Worm (Caenorhabditis elegans) whole organism, young adult: ENCODE measurements around the gene K02E11.10.

Source experiments
- B0019.2 ChIP-seq: fragments of 200-800 bp; sonication (Bioruptor generic); conservative IDR thresholded peaks from 2 replicates; pipeline ENCODE4 v1.3.6; 2022; ENCODE audit warnings: missing genetic modification reagents, missing genetic modification characterization, missing compliant biosample characterization
- B0336.3 ChIP-seq: fragments of 200-800 bp; sonication (Bioruptor generic); IDR thresholded peaks from 2 replicates; pipeline ENCODE4 v1.3.6; 2022; ENCODE audit warnings: missing genetic modification characterization, missing compliant biosample characterization
- C17E4.6 ChIP-seq: fragments of 200-800 bp; sonication (Bioruptor generic); IDR thresholded peaks from 2 replicates; pipeline ENCODE4 v1.3.6; 2022; ENCODE audit warnings: missing genetic modification reagents, missing genetic modification characterization, missing compliant biosample characterization
- D2030.7 ChIP-seq: fragments of 200-800 bp; sonication (Bioruptor generic); IDR thresholded peaks from 2 replicates; pipeline ENCODE4 v1.3.6; 2022; ENCODE audit warnings: missing genetic modification reagents, missing genetic modification characterization, missing compliant biosample characterization
- F10E7.11 ChIP-seq: sonication (generic microtip); optimal IDR thresholded peaks from 2 replicates; lab custom pipeline; 2017; ENCODE audit warnings: mild to moderate bottlenecking, missing genetic modification characterization, moderate library complexity, missing compliant biosample characterization
- F23B12.7 ChIP-seq: sonication (generic microtip); optimal IDR thresholded peaks from 2 replicates; lab custom pipeline; 2017; ENCODE audit warnings: missing genetic modification characterization, mild to moderate bottlenecking, missing compliant biosample characterization, antibody characterized with exemption, moderate library complexity; ENCODE audit not compliant: insufficient read depth
- K11D2.4 ChIP-seq: fragments of 200-800 bp; sonication (Bioruptor generic); IDR thresholded peaks from 2 replicates; pipeline ENCODE4 v1.3.6; 2022; ENCODE audit warnings: missing genetic modification reagents, missing genetic modification characterization, missing compliant biosample characterization
- T07F8.4 ChIP-seq: sonication (generic microtip); optimal IDR thresholded peaks from 2 replicates; lab custom pipeline; 2016; ENCODE audit warnings: mild to moderate bottlenecking, missing genetic modification characterization, moderate library complexity, missing compliant biosample characterization
- Y53G8AR.9 ChIP-seq: fragments of 200-800 bp; sonication (Bioruptor generic); conservative IDR thresholded peaks from 2 replicates; pipeline ENCODE4 v1.3.6; 2022; ENCODE audit warnings: missing genetic modification reagents, missing genetic modification characterization, missing compliant biosample characterization
- Y67H2A.10 ChIP-seq: fragments of 200-800 bp; sonication (Bioruptor generic); conservative IDR thresholded peaks from 2 replicates; pipeline ENCODE4 v1.3.6; 2022; ENCODE audit warnings: missing genetic modification reagents, missing genetic modification characterization, missing compliant biosample characterization
- Y79H2A.3 ChIP-seq: fragments of 200-800 bp; sonication (Bioruptor generic); conservative IDR thresholded peaks from 2 replicates; pipeline ENCODE4 v1.3.6; 2022; ENCODE audit warnings: missing genetic modification reagents, missing genetic modification characterization, missing compliant biosample characterization
- Y95B8A.8 ChIP-seq: fragments of 200-800 bp; sonication (Bioruptor generic); IDR thresholded peaks from 2 replicates; pipeline ENCODE4 v1.3.6; 2022; ENCODE audit warnings: missing genetic modification reagents, missing genetic modification characterization, missing compliant biosample characterization
- ZK185.1 ChIP-seq: sonication (generic microtip); optimal IDR thresholded peaks from 2 replicates; lab custom pipeline; 2016; ENCODE audit warnings: mild to moderate bottlenecking, missing genetic modification characterization, missing compliant biosample characterization; ENCODE audit not compliant: poor library complexity, severe bottlenecking
- athp-1 ChIP-seq: sonication (generic microtip); optimal IDR thresholded peaks from 2 replicates; lab custom pipeline; 2017; ENCODE audit warnings: mild to moderate bottlenecking, missing genetic modification characterization, missing compliant biosample characterization
- bed-1 ChIP-seq: fragments of 200-800 bp; sonication (Bioruptor generic); IDR thresholded peaks from 2 replicates; pipeline ENCODE4 v1.3.6; 2022; ENCODE audit warnings: missing genetic modification reagents, missing genetic modification characterization, missing compliant biosample characterization
- bed-2 ChIP-seq: fragments of 200-800 bp; sonication (Bioruptor generic); IDR thresholded peaks from 2 replicates; pipeline ENCODE4 v1.3.6; 2022; ENCODE audit warnings: missing genetic modification reagents, missing genetic modification characterization, missing compliant biosample characterization
- cebp-1 ChIP-seq, 2 experiments: fragments of 200-800 bp in 1 of 2; sonication (Bioruptor generic) in 1 of 2; sonication (generic microtip) in 1 of 2; IDR thresholded peaks in 1 of 2; optimal IDR thresholded peaks in 1 of 2; 2 replicates each; pipeline versions ENCODE4 v1.3.6 to Lab custom; 2017 to 2022; ENCODE audit warnings: missing compliant biosample characterization in 2 of 2, missing genetic modification characterization in 2 of 2, mild to moderate bottlenecking in 1 of 2, missing genetic modification reagents in 1 of 2, moderate library complexity in 1 of 2
- ceh-100 ChIP-seq: fragments of 200-800 bp; sonication (Bioruptor generic); IDR thresholded peaks from 2 replicates; pipeline ENCODE4 v1.3.6; 2022; ENCODE audit warnings: missing genetic modification reagents, missing genetic modification characterization, missing compliant biosample characterization
- ceh-27 ChIP-seq: fragments of 200-800 bp; sonication (Bioruptor generic); optimal IDR thresholded peaks from 2 replicates; lab custom pipeline; 2018; ENCODE audit warnings: mild to moderate bottlenecking, missing genetic modification characterization, moderate library complexity, missing compliant biosample characterization
- ceh-91 ChIP-seq: fragments of 200-800 bp; sonication (Bioruptor generic); IDR thresholded peaks from 2 replicates; pipeline ENCODE4 v1.3.6; 2022; ENCODE audit warnings: missing genetic modification reagents, missing genetic modification characterization, missing compliant biosample characterization
- chd-7 ChIP-seq: sonication (generic microtip); optimal IDR thresholded peaks from 2 replicates; lab custom pipeline; 2016; ENCODE audit warnings: mild to moderate bottlenecking, missing genetic modification characterization, moderate library complexity, missing compliant biosample characterization
- dox-1 ChIP-seq: fragments of 200-800 bp; sonication (Bioruptor generic); IDR thresholded peaks from 2 replicates; pipeline ENCODE4 v1.3.6; 2022; ENCODE audit warnings: missing genetic modification reagents, missing genetic modification characterization, missing compliant biosample characterization
- egl-44 ChIP-seq: fragments of 200-800 bp; sonication (Bioruptor generic); IDR thresholded peaks from 2 replicates; pipeline ENCODE4 v1.3.6; 2022; ENCODE audit warnings: missing genetic modification reagents, missing genetic modification characterization, missing compliant biosample characterization
- hlh-12 ChIP-seq: sonication (generic microtip); optimal IDR thresholded peaks from 2 replicates; lab custom pipeline; 2016; ENCODE audit warnings: missing genetic modification characterization, missing compliant biosample characterization
- hmg-1.2 ChIP-seq: fragments of 200-800 bp; sonication (Bioruptor generic); IDR thresholded peaks from 2 replicates; pipeline ENCODE4 v1.3.6; 2022; ENCODE audit warnings: missing genetic modification reagents, missing genetic modification characterization, missing compliant biosample characterization
- hsf-1 ChIP-seq: fragments of 200-800 bp; sonication (Bioruptor generic); IDR thresholded peaks from 2 replicates; pipeline ENCODE4 v1.3.6; 2022; ENCODE audit warnings: missing genetic modification reagents, missing genetic modification characterization, missing compliant biosample characterization
- lin-35 ChIP-seq, 3 experiments: fragments of 150-350 bp in 2 of 3; sonication (generic microtip) in 1 of 3; optimal IDR thresholded peaks; 2 replicates each; lab custom pipeline; 2014 to 2018; ENCODE audit warnings: missing biosample characterization in 3 of 3, missing genetic modification characterization in 3 of 3, missing genetic modification reagents in 3 of 3
- nfya-1 ChIP-seq: sonication (generic microtip); optimal IDR thresholded peaks from 2 replicates; lab custom pipeline; 2017; ENCODE audit warnings: antibody characterized with exemption, missing compliant biosample characterization, missing genetic modification characterization, borderline replicate concordance; ENCODE audit not compliant: insufficient read depth
- nfya-2 ChIP-seq: fragments of 200-800 bp; sonication (Bioruptor generic); IDR thresholded peaks from 2 replicates; pipeline ENCODE4 v1.3.6; 2022; ENCODE audit warnings: missing genetic modification reagents, missing genetic modification characterization, missing compliant biosample characterization
- repo-1 ChIP-seq: sonication (generic microtip); optimal IDR thresholded peaks from 2 replicates; lab custom pipeline; 2017; ENCODE audit warnings: mild to moderate bottlenecking, missing genetic modification characterization, missing compliant biosample characterization
- rpc-1 ChIP-seq, 2 experiments: fragments of 150-350 bp in 1 of 2; sonication (generic microtip) in 1 of 2; optimal IDR thresholded peaks; 2 replicates each; lab custom pipeline; 2014 to 2018; ENCODE audit warnings: missing biosample characterization in 1 of 2, missing genetic modification characterization in 1 of 2, missing genetic modification reagents in 1 of 2, missing genotype in 1 of 2
- snpc-1.3 ChIP-seq: sonication (generic microtip); optimal IDR thresholded peaks from 2 replicates; lab custom pipeline; 2017; ENCODE audit warnings: missing genetic modification characterization, mild to moderate bottlenecking, missing compliant biosample characterization, antibody characterized with exemption, moderate library complexity, missing genotype, missing genetic modification reagents; ENCODE audit not compliant: insufficient read depth
- sptf-2 ChIP-seq: fragments of 200-800 bp; sonication (Bioruptor generic); optimal IDR thresholded peaks from 2 replicates; lab custom pipeline; 2018; ENCODE audit warnings: mild to moderate bottlenecking, missing genetic modification characterization, missing compliant biosample characterization
- ztf-22 ChIP-seq: fragments of 200-800 bp; sonication (Bioruptor generic); optimal IDR thresholded peaks from 2 replicates; lab custom pipeline; 2018; ENCODE audit warnings: mild to moderate bottlenecking, missing genetic modification characterization, moderate library complexity, missing compliant biosample characterization
- ztf-28 ChIP-seq: fragments of 200-800 bp; sonication (Bioruptor generic); IDR thresholded peaks from 2 replicates; pipeline ENCODE4 v1.3.6; 2022; ENCODE audit warnings: missing genetic modification reagents, missing genetic modification characterization, missing compliant biosample characterization

Gene K02E11.10

ce11 chrV:14252025-14252424 is 11.1 kb upstream of the K02E11.10 start, which contains the start of gene K02E11.5:
Gene K02E11.5, plus strand, starts transcription at chrV:14252325.
- TF ChIP-seq ztf-22 (GFP tag; lab: Kevin White, UChicago) (no peak), ztf-28 (GFP tag; lab: Robert Waterston, UW) (no peak)

- no peak for TF ChIP-seq snpc-1.3 (tag; lab: Kevin White, UChicago)
- TF ChIP-seq, all 124 proteins: peak for 0
These were observed 7.7 kb upstream of the K02E11.10 start, which contains the start of gene K02E11.6 for ce11 chrV:14248654-14249053. Gene K02E11.6, plus strand, starts transcription at chrV:14248802.

DNA sequence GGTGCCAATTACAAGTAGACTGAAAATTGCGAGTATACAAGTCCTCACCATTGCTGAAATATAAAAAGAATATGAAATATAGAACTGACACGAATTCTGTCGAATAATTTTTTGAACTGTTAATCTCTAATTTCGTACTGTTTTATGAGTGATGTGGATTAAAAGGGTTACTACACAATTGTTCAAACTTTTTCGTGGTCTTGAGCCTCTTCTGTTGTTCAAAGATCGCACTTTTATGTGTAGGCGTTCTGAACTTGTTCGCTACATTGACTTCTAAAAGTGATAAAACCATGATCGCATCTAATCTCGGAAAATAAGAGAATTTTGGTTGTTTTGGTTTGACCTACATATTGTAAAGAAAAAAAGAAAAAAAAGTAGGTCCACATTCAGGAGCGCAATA is 7.1 kb upstream of the K02E11.10 start, which contains the start of gene K02E11.4:
Gene K02E11.4, minus strand, starts transcription at position 101 of the 400 bp plus-strand sequence.
- no peak for TF ChIP-seq sptf-2 (GFP tag; lab: Kevin White, UChicago)
- TF ChIP-seq dox-1 (GFP tag; lab: Robert Waterston, UW) = no peak
- no peak for TF ChIP-seq ceh-27
- no peak for TF ChIP-seq hsf-1 (GFP tag; lab: Robert Waterston, UW)
- no peak for TF ChIP-seq hmg-1.2 (GFP tag; lab: Robert Waterston, UW)

ce11 chrV:14246761-14247160 is 5.8 kb upstream of the K02E11.10 start, which contains the start of gene K02E11.3:
Gene K02E11.3, minus strand, starts transcription at chrV:14246861.
- TF ChIP-seq nfya-2 (GFP tag; lab: Robert Waterston, UW) (no peak), rpc-1 (optimal IDR thresholded peaks at IDR 0.05; lab: Kevin White, UChicago) (no peak), rpc-1 (tag; optimal IDR thresholded peaks at IDR 0.05; lab: Kevin White, UChicago) (no peak), B0019.2 (no peak), chd-7 (tag; lab: Kevin White, UChicago) (no peak), repo-1 (tag; lab: Kevin White, UChicago) (no peak), F23B12.7 (no peak), bed-2 (GFP tag; lab: Robert Waterston, UW) (no peak), ceh-91 (no peak), Y95B8A.8 (GFP tag; lab: Robert Waterston, UW) (no peak), nfya-1 (tag; lab: Kevin White, UChicago) (no peak), ZK185.1 (tag; lab: Kevin White, UChicago) (no peak)

DNA sequence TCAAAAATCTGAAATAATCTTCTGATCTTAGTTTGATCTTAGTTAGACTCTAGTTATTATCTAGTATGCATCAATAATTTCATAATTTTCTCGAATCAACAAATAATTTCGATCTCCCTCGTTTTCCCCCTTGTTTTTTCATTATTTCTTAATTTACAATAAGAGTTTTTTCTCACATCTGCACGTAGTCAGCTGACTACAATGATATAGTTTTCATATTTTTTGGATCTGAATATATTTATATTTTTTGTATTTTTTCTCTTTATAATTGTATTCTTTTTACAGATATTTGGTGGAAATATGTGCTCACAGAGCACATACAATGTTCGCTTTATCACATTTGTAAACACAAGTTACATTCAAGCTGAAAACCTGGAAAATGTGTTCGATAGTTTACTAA is 3.0 kb upstream of the K02E11.10 start, which contains the start of gene sre-7:
Gene sre-7, plus strand, starts transcription at position 301 of the 400 bp plus-strand sequence.
- TF ChIP-seq C17E4.6 (GFP tag; lab: Robert Waterston, UW) (no peak), D2030.7 (GFP tag; lab: Robert Waterston, UW) (no peak), Y53G8AR.9 (GFP tag; lab: Robert Waterston, UW) (no peak), Y67H2A.10 (no peak), bed-1 (GFP tag; lab: Robert Waterston, UW) (no peak), F10E7.11 (tag; lab: Kevin White, UChicago) (no peak), K11D2.4 (GFP tag; lab: Robert Waterston, UW) (no peak), dox-1 (GFP tag; lab: Robert Waterston, UW) (no peak), Y79H2A.3 (GFP tag; lab: Robert Waterston, UW) (no peak), Y95B8A.8 (GFP tag; lab: Robert Waterston, UW) (no peak), ceh-100 (GFP tag; lab: Robert Waterston, UW) (no peak), egl-44 (GFP tag; lab: Robert Waterston, UW) (no peak), lin-35 (GFP tag; optimal IDR thresholded peaks at IDR 0.05; lab: Kevin White, UChicago) (no peak), B0336.3 (no peak), F23B12.7 (no peak), athp-1 (tag; lab: Kevin White, UChicago) (no peak), hlh-12 (tag; lab: Kevin White, UChicago) (no peak), T07F8.4 (no peak), snpc-1.3 (tag; lab: Kevin White, UChicago) (no peak), cebp-1 (GFP tag; IDR thresholded peaks at IDR 0.05; lab: Robert Waterston, UW) (no peak), cebp-1 (tag; optimal IDR thresholded peaks at IDR 0.05; lab: Kevin White, UChicago) (no peak)
